Fruit fly (Drosophila melanogaster) whole organism, embryonic: Measurements from ENCODE around the gene oxt.

ENCODE experiments used
- B-H2 ChIP-seq: fragments of 200-800 bp; sonication (Bioruptor generic); optimal IDR thresholded peaks from 2 replicates; lab custom pipeline; 2018; ENCODE audit warnings: missing biosample characterization, mild to moderate bottlenecking, missing genetic modification characterization
- CG10147 ChIP-seq: fragments of 200-800 bp; sonication (Bioruptor generic); optimal IDR thresholded peaks from 2 replicates; lab custom pipeline; 2019; ENCODE audit warnings: missing biosample characterization, mild to moderate bottlenecking, missing genetic modification characterization, moderate library complexity
- CG10274 ChIP-seq: fragments of 200-800 bp; sonication (Bioruptor generic); optimal IDR thresholded peaks from 3 replicates; lab custom pipeline; 2017; ENCODE audit warnings: missing biosample characterization, mild to moderate bottlenecking, missing genetic modification characterization
- CG10431 ChIP-seq: fragments of 200-800 bp; sonication (Bioruptor generic); optimal IDR thresholded peaks from 3 replicates; lab custom pipeline; 2018; ENCODE audit warnings: missing biosample characterization, mild to moderate bottlenecking, missing genetic modification characterization
- CG10543 ChIP-seq: fragments of 200-800 bp; sonication (Bioruptor generic); optimal IDR thresholded peaks from 3 replicates; lab custom pipeline; 2017; ENCODE audit warnings: missing biosample characterization, mild to moderate bottlenecking, missing genetic modification characterization, moderate library complexity
- CG10959 ChIP-seq: fragments of 200-800 bp; sonication (Bioruptor generic); IDR thresholded peaks from 2 replicates; pipeline ENCODE4 v1.3.6; 2022; ENCODE audit warnings: missing biosample characterization, missing genetic modification characterization
- CG14050 ChIP-seq: fragments of 200-800 bp; sonication (Bioruptor generic); IDR thresholded peaks from 3 replicates; pipeline ENCODE4 v1.3.6; 2022; ENCODE audit warnings: missing biosample characterization, missing genetic modification characterization
- CG14965 ChIP-seq: fragments of 200-800 bp; sonication (Bioruptor generic); optimal IDR thresholded peaks from 2 replicates; lab custom pipeline; 2016; ENCODE audit warnings: missing biosample characterization, missing genetic modification characterization, borderline replicate concordance
- CG17186 ChIP-seq: fragments of 200-800 bp; sonication (Bioruptor generic); optimal IDR thresholded peaks from 3 replicates; lab custom pipeline; 2017; ENCODE audit warnings: missing biosample characterization, missing genetic modification reagents, missing genetic modification characterization
- CG3065 ChIP-seq: fragments of 200-800 bp; sonication (Bioruptor generic); optimal IDR thresholded peaks from 2 replicates; lab custom pipeline; 2016; ENCODE audit warnings: missing biosample characterization, missing genetic modification characterization
- CG32772 ChIP-seq: fragments of 200-800 bp; sonication (Bioruptor generic); IDR thresholded peaks from 2 replicates; pipeline ENCODE4 v1.3.6; 2022; ENCODE audit warnings: missing biosample characterization, missing genetic modification characterization
- CG3995 ChIP-seq: fragments of 200-800 bp; sonication (Bioruptor generic); optimal IDR thresholded peaks from 3 replicates; lab custom pipeline; 2016; ENCODE audit warnings: missing biosample characterization, missing genetic modification characterization
- CG42726 ChIP-seq: fragments of 200-800 bp; sonication (Bioruptor generic); IDR thresholded peaks from 2 replicates; pipeline ENCODE4 v1.3.6; 2022; ENCODE audit warnings: missing biosample characterization, missing genetic modification characterization; ENCODE audit not compliant: partially characterized antibody
- CG4820 ChIP-seq: fragments of 200-800 bp; sonication (Bioruptor generic); optimal IDR thresholded peaks from 3 replicates; lab custom pipeline; 2016; ENCODE audit warnings: missing biosample characterization, missing genetic modification characterization
- CG6765 ChIP-seq: fragments of 200-800 bp; sonication (Bioruptor generic); optimal IDR thresholded peaks from 3 replicates; lab custom pipeline; 2017; ENCODE audit warnings: missing biosample characterization, mild to moderate bottlenecking, missing genetic modification characterization
- CG9797 ChIP-seq: fragments of 200-800 bp; sonication (Bioruptor generic); optimal IDR thresholded peaks from 3 replicates; lab custom pipeline; 2018; ENCODE audit warnings: missing biosample characterization, mild to moderate bottlenecking, missing genetic modification characterization
- Camta ChIP-seq: fragments of 200-800 bp; sonication (Bioruptor generic); optimal IDR thresholded peaks from 2 replicates; lab custom pipeline; 2016; ENCODE audit warnings: missing biosample characterization, missing genetic modification characterization
- CoRest ChIP-seq: fragments of 200-800 bp; sonication (Bioruptor generic); optimal IDR thresholded peaks from 3 replicates; lab custom pipeline; 2018; ENCODE audit warnings: missing biosample characterization, mild to moderate bottlenecking, missing genetic modification characterization, moderate library complexity
- CrebB ChIP-seq: fragments of 200-800 bp; sonication (Bioruptor generic); optimal IDR thresholded peaks from 3 replicates; lab custom pipeline; 2018; ENCODE audit warnings: missing biosample characterization, mild to moderate bottlenecking, missing genetic modification characterization
- D19B ChIP-seq: fragments of 200-800 bp; sonication (Bioruptor generic); optimal IDR thresholded peaks from 2 replicates; lab custom pipeline; 2017; ENCODE audit warnings: missing biosample characterization, mild to moderate bottlenecking, missing genetic modification characterization
- Dbx ChIP-seq: fragments of 200-800 bp; sonication (Bioruptor generic); IDR thresholded peaks from 3 replicates; pipeline ENCODE4 v1.3.6; 2022; ENCODE audit warnings: missing biosample characterization, missing genetic modification characterization
- Dfd ChIP-seq, 2 experiments: fragments of >200 bp; optimal IDR thresholded peaks; 2 replicates each; lab custom pipeline; 2017; ENCODE audit warnings: missing biosample characterization in 2 of 2, missing genetic modification characterization in 2 of 2
- Ets97D ChIP-seq: fragments of 200-800 bp; sonication (Bioruptor generic); optimal IDR thresholded peaks from 3 replicates; lab custom pipeline; 2016; ENCODE audit warnings: missing biosample characterization, missing genetic modification characterization
- Hand ChIP-seq: fragments of 200-800 bp; sonication (Bioruptor generic); optimal IDR thresholded peaks from 2 replicates; lab custom pipeline; 2017; ENCODE audit warnings: mild to moderate bottlenecking, missing biosample characterization, missing genetic modification reagents, missing genetic modification characterization
- Hr39 ChIP-seq: fragments of >200 bp; optimal IDR thresholded peaks from 2 replicates; lab custom pipeline; 2017
- Jarid2 ChIP-seq: fragments of 200-800 bp; sonication (Bioruptor generic); optimal IDR thresholded peaks from 3 replicates; lab custom pipeline; 2017; ENCODE audit warnings: mild to moderate bottlenecking, missing biosample characterization, missing genetic modification reagents, missing genetic modification characterization
- MESR4 ChIP-seq: fragments of 200-800 bp; sonication (Bioruptor generic); optimal IDR thresholded peaks from 2 replicates; lab custom pipeline; 2018; ENCODE audit warnings: missing biosample characterization, mild to moderate bottlenecking, missing genetic modification characterization, moderate library complexity
- Med ChIP-seq: fragments of 200-800 bp; sonication (Bioruptor generic); peaks from one replicate; lab custom pipeline; 2016; ENCODE audit warnings: missing biosample characterization, missing genetic modification characterization, mild to moderate bottlenecking, inconsistent platforms, moderate library complexity
- NC2α ChIP-seq: fragments of 200-800 bp; sonication (Bioruptor generic); optimal IDR thresholded peaks from 2 replicates; lab custom pipeline; 2016; ENCODE audit warnings: missing biosample characterization, missing genetic modification characterization
- Nf-YC ChIP-seq: fragments of 200-800 bp; optimal IDR thresholded peaks from 3 replicates; lab custom pipeline; 2019; ENCODE audit warnings: missing biosample characterization, mild to moderate bottlenecking, missing genetic modification characterization, moderate library complexity
- Ptx1 ChIP-seq: fragments of 200-800 bp; sonication (Bioruptor generic); IDR thresholded peaks from 2 replicates; pipeline ENCODE4 v1.3.6; 2022; ENCODE audit warnings: missing biosample characterization, missing genetic modification characterization
- Sin3A ChIP-seq: fragments of >200 bp; optimal IDR thresholded peaks from 2 replicates; lab custom pipeline; 2018
- Stat92E ChIP-seq, 3 experiments: fragments of >200 bp in 2 of 3; fragments of 200-800 bp in 1 of 3; sonication (Bioruptor generic) in 1 of 3; optimal IDR thresholded peaks; 2 replicates each; lab custom pipeline; 2017 to 2019; ENCODE audit warnings: missing biosample characterization in 3 of 3, missing genetic modification characterization in 3 of 3, mild to moderate bottlenecking in 1 of 3, moderate library complexity in 1 of 3
- bigmax ChIP-seq: fragments of 200-800 bp; sonication (Bioruptor generic); optimal IDR thresholded peaks from 2 replicates; lab custom pipeline; 2018; ENCODE audit warnings: missing biosample characterization, mild to moderate bottlenecking, missing genetic modification characterization
- btn ChIP-seq: fragments of 200-800 bp; sonication (Bioruptor generic); optimal IDR thresholded peaks from 2 replicates; lab custom pipeline; 2016; ENCODE audit warnings: missing biosample characterization, missing genetic modification characterization
- chif ChIP-seq, 2 experiments: fragments of 200-800 bp; sonication (Bioruptor generic); optimal IDR thresholded peaks; 3 replicates each; lab custom pipeline; 2016; ENCODE audit warnings: missing biosample characterization in 2 of 2, missing genetic modification characterization in 2 of 2
- ci ChIP-seq: fragments of 200-800 bp; sonication (Bioruptor generic); IDR thresholded peaks from 3 replicates; pipeline ENCODE4 v1.3.6; 2022; ENCODE audit warnings: missing biosample characterization, missing genetic modification characterization
- crp ChIP-seq, 2 experiments: fragments of 200-800 bp; sonication (Bioruptor generic); optimal IDR thresholded peaks; 2 replicates in 1 of 2; 3 replicates in 1 of 2; lab custom pipeline; 2017; ENCODE audit warnings: missing biosample characterization in 2 of 2, missing genetic modification characterization in 2 of 2, mild to moderate bottlenecking in 1 of 2, moderate library complexity in 1 of 2
- gcm2 ChIP-seq: fragments of 200-800 bp; sonication (Bioruptor generic); optimal IDR thresholded peaks from 2 replicates; lab custom pipeline; 2016; ENCODE audit warnings: missing biosample characterization, missing genetic modification characterization
- grn ChIP-seq: fragments of 200-800 bp; sonication (Bioruptor generic); optimal IDR thresholded peaks from 3 replicates; lab custom pipeline; 2017; ENCODE audit warnings: missing biosample characterization, missing genetic modification characterization
- gsb-n ChIP-seq: fragments of 200-800 bp; sonication (Bioruptor generic); optimal IDR thresholded peaks from 3 replicates; lab custom pipeline; 2018; ENCODE audit warnings: missing biosample characterization, mild to moderate bottlenecking, missing genetic modification characterization
- knrl ChIP-seq: fragments of 200-800 bp; sonication (Bioruptor generic); IDR thresholded peaks from 3 replicates; pipeline ENCODE4 v1.3.6; 2022; ENCODE audit warnings: missing biosample characterization, missing genetic modification characterization; ENCODE audit not compliant: partially characterized antibody
- lola ChIP-seq, 3 experiments: fragments of >200 bp in 2 of 3; fragments of 200-800 bp in 1 of 3; sonication (Bioruptor generic) in 1 of 3; optimal IDR thresholded peaks; 2 replicates each; lab custom pipeline; 2017 to 2019; ENCODE audit warnings: missing biosample characterization in 3 of 3, missing genetic modification characterization in 3 of 3, mild to moderate bottlenecking in 1 of 3, moderate library complexity in 1 of 3
- odd ChIP-seq: fragments of 200-800 bp; sonication (Bioruptor generic); optimal IDR thresholded peaks from 2 replicates; lab custom pipeline; 2017; ENCODE audit warnings: missing biosample characterization, mild to moderate bottlenecking, missing genetic modification characterization
- pnt ChIP-seq: fragments of 200-800 bp; sonication (Bioruptor generic); optimal IDR thresholded peaks from 3 replicates; lab custom pipeline; 2016; ENCODE audit warnings: missing biosample characterization, missing genetic modification characterization
- sc ChIP-seq, 3 experiments: fragments of >200 bp in 2 of 3; fragments of 200-800 bp in 1 of 3; sonication (Bioruptor generic) in 1 of 3; optimal IDR thresholded peaks; 2 replicates in 2 of 3; 3 replicates in 1 of 3; lab custom pipeline; 2017; ENCODE audit warnings: mild to moderate bottlenecking in 1 of 3, missing biosample characterization in 1 of 3, missing genetic modification characterization in 1 of 3, missing genetic modification reagents in 1 of 3
- sd ChIP-seq: fragments of 200-800 bp; sonication (Bioruptor generic); optimal IDR thresholded peaks from 3 replicates; lab custom pipeline; 2018; ENCODE audit warnings: missing biosample characterization, mild to moderate bottlenecking, missing genetic modification characterization, moderate library complexity
- slou ChIP-seq: fragments of 200-800 bp; sonication (Bioruptor generic); optimal IDR thresholded peaks from 3 replicates; lab custom pipeline; 2016; ENCODE audit warnings: missing biosample characterization, missing genetic modification characterization
- sob ChIP-seq: fragments of 200-800 bp; sonication (Bioruptor generic); IDR thresholded peaks from 2 replicates; pipeline ENCODE4 v1.3.6; 2022; ENCODE audit warnings: missing biosample characterization, missing genetic modification characterization
- ssp ChIP-seq: fragments of 200-800 bp; sonication (Bioruptor generic); IDR thresholded peaks from 2 replicates; pipeline ENCODE4 v1.3.6; 2022; ENCODE audit warnings: missing biosample characterization, missing genetic modification characterization

oxt gene

dm6 chr3L:2262515-2262944 is at the start of gene oxt, which contains the start of gene CG13807 (continued):
- peak; percentile 89 for TF ChIP-seq sob (GFP tag; lab: Robert Waterston, UW)
- peak; percentile 94 for TF ChIP-seq ci (GFP tag; lab: Robert Waterston, UW)
- peak; percentile 18; the same call in 1 of the 3 replicates for TF ChIP-seq knrl (GFP tag; lab: Robert Waterston, UW)
- TF ChIP-seq Camta (GFP tag; lab: Kevin White, UChicago): peak; percentile 67
- peak; percentile 90 for TF ChIP-seq CG10543 (GFP tag; lab: Kevin White, UChicago)
- peak; percentile 60 for TF ChIP-seq gcm2 (GFP tag; lab: Kevin White, UChicago)
- TF ChIP-seq Dbx (GFP tag; lab: Robert Waterston, UW): peak; percentile 82
- TF ChIP-seq Hr39 (lab: Kevin White, UChicago): no peak
- peak; percentile 90 for TF ChIP-seq B-H2
- TF ChIP-seq sc (optimal IDR thresholded peaks at IDR 0.05; lab: Kevin White, UChicago): no peak
- peak; percentile 76 for TF ChIP-seq sc (GFP tag; optimal IDR thresholded peaks at IDR 0.05; lab: Kevin White, UChicago)
- peak; percentile 79 for TF ChIP-seq sd
- TF ChIP-seq grn (GFP tag; lab: Kevin White, UChicago): peak; percentile 35
- peak; percentile 51 to 66 for TF ChIP-seq chif (GFP tag; optimal IDR thresholded peaks at IDR 0.05; lab: Kevin White, UChicago)
- peak; percentile 86 for TF ChIP-seq CG14050 (GFP tag; lab: Robert Waterston, UW)
- peak; percentile 42 for TF ChIP-seq slou (GFP tag; lab: Kevin White, UChicago)
- no peak for TF ChIP-seq NC2α
- TF ChIP-seq lola (GFP tag; optimal IDR thresholded peaks at IDR 0.05; lab: Kevin White, UChicago): peak in 1 of 3 experiments; percentile 87
- peak; percentile 64 for TF ChIP-seq CrebB (tag; lab: Kevin White, UChicago)
- peak; percentile 70 for TF ChIP-seq CG10431
- peak; percentile 89 for TF ChIP-seq Med (GFP tag; lab: Kevin White, UChicago)
- no peak for TF ChIP-seq bigmax
- TF ChIP-seq Nf-YC (tag; lab: Kevin White, UChicago): peak; percentile 79
- TF ChIP-seq odd: no peak
- TF ChIP-seq CG9797 (GFP tag; lab: Kevin White, UChicago): peak; percentile 74
- peak; percentile 86 for TF ChIP-seq CG32772 (GFP tag; lab: Robert Waterston, UW)
- TF ChIP-seq Jarid2 (GFP tag; lab: Kevin White, UChicago): peak; percentile 55
- peak; percentile 84 to 95 for TF ChIP-seq crp (GFP tag; optimal IDR thresholded peaks at IDR 0.05; lab: Kevin White, UChicago)
- TF ChIP-seq CG3995 (GFP tag; lab: Kevin White, UChicago): peak; percentile 99
- TF ChIP-seq Ptx1: peak; percentile 92
- TF ChIP-seq CG10147 (GFP tag; lab: Kevin White, UChicago): peak; percentile 80
- TF ChIP-seq CG6765 (GFP tag; lab: Kevin White, UChicago): peak; percentile 29
- peak; percentile 67 for TF ChIP-seq MESR4 (GFP tag; lab: Kevin White, UChicago)
- peak; percentile 66 for TF ChIP-seq D19B
- TF ChIP-seq CG42726 (GFP tag; lab: Robert Waterston, UW): no peak
- TF ChIP-seq Hand (GFP tag; lab: Kevin White, UChicago): peak; percentile 62
- TF ChIP-seq CoRest (tag; lab: Kevin White, UChicago): peak; percentile 94
- TF ChIP-seq CG10959: peak; percentile 54
- no peak for TF ChIP-seq btn (GFP tag; lab: Kevin White, UChicago)
- TF ChIP-seq CG4820: peak; percentile 82
- TF ChIP-seq Stat92E (GFP tag; optimal IDR thresholded peaks at IDR 0.05; lab: Kevin White, UChicago): peak in 1 of 3 experiments; percentile 91
- peak; percentile 82 for TF ChIP-seq ssp (GFP tag; lab: Robert Waterston, UW)
- peak; percentile 55 for TF ChIP-seq Ets97D
- peak; percentile 81 for TF ChIP-seq gsb-n (tag; lab: Kevin White, UChicago)
- no peak for TF ChIP-seq Dfd (GFP tag; optimal IDR thresholded peaks at IDR 0.05; lab: Kevin White, UChicago)
- TF ChIP-seq CG3065: peak; percentile 59
- no peak for TF ChIP-seq CG14965 (GFP tag; lab: Kevin White, UChicago)
- TF ChIP-seq CG17186: peak; percentile 71
- peak; percentile 42 for TF ChIP-seq CG10274 (GFP tag; lab: Kevin White, UChicago)
- peak; percentile 58 for TF ChIP-seq pnt
- peak; percentile 68 for TF ChIP-seq Sin3A
